Worm (Caenorhabditis elegans) whole organism, early embryonic: Measurements from ENCODE around the gene C55A6.4.

Experiments used
- ama-1 ChIP-seq: fragments of 150-350 bp; optimal IDR thresholded peaks from 2 replicates; lab custom pipeline; 2014
- ceh-13 ChIP-seq: fragments of 200-800 bp; sonication (Bioruptor generic); optimal IDR thresholded peaks from 2 replicates; lab custom pipeline; 2018; ENCODE audit warnings: mild to moderate bottlenecking, missing genetic modification characterization, missing compliant biosample characterization
- flt-1 ChIP-seq: fragments of 200-800 bp; sonication (Bioruptor generic); IDR thresholded peaks from 2 replicates; pipeline ENCODE4 v1.3.6; 2022; ENCODE audit warnings: missing genetic modification characterization, missing compliant biosample characterization
- hmbx-1 ChIP-seq: sonication (generic microtip); optimal IDR thresholded peaks from 2 replicates; lab custom pipeline; 2016; ENCODE audit warnings: mild to moderate bottlenecking, missing genetic modification characterization, missing compliant biosample characterization
- sea-1 ChIP-seq: fragments of 200-800 bp; sonication (Bioruptor generic); conservative IDR thresholded peaks from 2 replicates; pipeline ENCODE4 v1.3.6; 2022; ENCODE audit warnings: missing genetic modification characterization, missing compliant biosample characterization
- tra-4 ChIP-seq: sonication (generic microtip); optimal IDR thresholded peaks from 2 replicates; lab custom pipeline; 2017; ENCODE audit warnings: missing genetic modification characterization, missing compliant biosample characterization

- TF ChIP-seq ama-1 (lab: Kevin White, UChicago) = no peak
- no peak for TF ChIP-seq flt-1 (GFP tag; lab: Robert Waterston, UW)
- TF ChIP-seq hmbx-1 (tag; lab: Kevin White, UChicago) = no peak
- TF ChIP-seq ceh-13 = no peak
- TF ChIP-seq sea-1 (GFP tag; lab: Robert Waterston, UW) = no peak
- no peak for TF ChIP-seq tra-4 (tag; lab: Kevin White, UChicago)
Measured at ce11 chrV:11499786-11500185, 17.9 kb downstream of the C55A6.4 start.
